Fruit fly (Drosophila melanogaster): ENCODE results near the gene CG3847.

The CG3847 gene

dm6 chrX:6332988-6333719 lies 13.7 kb upstream of the CG3847 start:
- peak; percentile 37 for TF ChIP-seq Mnt (GFP tag; optimal IDR thresholded peaks at IDR 0.05)
- peak; percentile 14 for TF ChIP-seq pad (GFP tag; optimal IDR thresholded peaks at IDR 0.05)
- no peak for TF ChIP-seq cic (GFP tag; optimal IDR thresholded peaks at IDR 0.05)
- TF ChIP-seq CG5204 (GFP tag; optimal IDR thresholded peaks at IDR 0.05) = peak; percentile 47
- TF ChIP-seq ovo (GFP tag; optimal IDR thresholded peaks at IDR 0.05) = no peak
- peak; percentile 65 for TF ChIP-seq tj (GFP tag; optimal IDR thresholded peaks at IDR 0.05)
- peak; percentile 57 for TF ChIP-seq CG11617 (GFP tag; optimal IDR thresholded peaks at IDR 0.05)
- TF ChIP-seq cnc (optimal IDR thresholded peaks at IDR 0.05) = no peak
- TF ChIP-seq CG7045 (GFP tag; optimal IDR thresholded peaks at IDR 0.05) = peak; percentile 23
- TF ChIP-seq kay (GFP tag; ENCODE audit: borderline replicate concordance) = peak; percentile 36
- TF ChIP-seq CG33017 (tag; optimal IDR thresholded peaks at IDR 0.05) = no peak
- peak; percentile 23 for TF ChIP-seq Crg-1 (GFP tag; optimal IDR thresholded peaks at IDR 0.05)
- no peak for TF ChIP-seq Clk (GFP tag; optimal IDR thresholded peaks at IDR 0.05)
- no peak for TF ChIP-seq CG14711 (tag; optimal IDR thresholded peaks at IDR 0.05)
- peak; percentile 53 for TF ChIP-seq Hr96 (GFP tag; optimal IDR thresholded peaks at IDR 0.05)
- no peak for TF ChIP-seq CG1620 (GFP tag; optimal IDR thresholded peaks at IDR 0.05)
- TF ChIP-seq bab1 (GFP tag; optimal IDR thresholded peaks at IDR 0.05) = peak; percentile 53
- TF ChIP-seq CG7101 (tag; optimal IDR thresholded peaks at IDR 0.05) = no peak
- peak; percentile 30 for TF ChIP-seq CG12768 (GFP tag; optimal IDR thresholded peaks at IDR 0.05)
- no peak for TF ChIP-seq toe (GFP tag; optimal IDR thresholded peaks at IDR 0.05)

- TF ChIP-seq ovo (GFP tag; optimal IDR thresholded peaks at IDR 0.05) (no peak), toe (GFP tag; optimal IDR thresholded peaks at IDR 0.05) (no peak), CG11617 (GFP tag; optimal IDR thresholded peaks at IDR 0.05) (no peak), Hr96 (GFP tag; optimal IDR thresholded peaks at IDR 0.05) (no peak), CG14711 (tag; optimal IDR thresholded peaks at IDR 0.05) (no peak), Crg-1 (GFP tag; optimal IDR thresholded peaks at IDR 0.05) (no peak), CG5204 (GFP tag; optimal IDR thresholded peaks at IDR 0.05) (no peak), kay (GFP tag; ENCODE audit: borderline replicate concordance) (no peak), cnc (optimal IDR thresholded peaks at IDR 0.05) (no peak), CG7045 (GFP tag; optimal IDR thresholded peaks at IDR 0.05) (no peak), pad (GFP tag; optimal IDR thresholded peaks at IDR 0.05) (no peak), CG1620 (GFP tag; optimal IDR thresholded peaks at IDR 0.05) (no peak), CG7101 (tag; optimal IDR thresholded peaks at IDR 0.05) (no peak), CG33017 (tag; optimal IDR thresholded peaks at IDR 0.05) (no peak), CG12768 (GFP tag; optimal IDR thresholded peaks at IDR 0.05) (no peak)
Measured at dm6 chrX:6334945-6335344, 12.0 kb upstream of the CG3847 start.

dm6 chrX:6337702-6338101 lies 9.2 kb upstream of the CG3847 start, which contains the start of gene CG3842:
CG3842 (plus strand) TSS chrX:6337762.
- TF ChIP-seq CG11617 (GFP tag; optimal IDR thresholded peaks at IDR 0.05) (no peak), tj (GFP tag; optimal IDR thresholded peaks at IDR 0.05) (no peak), CG33017 (tag; optimal IDR thresholded peaks at IDR 0.05) (no peak), toe (GFP tag; optimal IDR thresholded peaks at IDR 0.05) (no peak), CG12768 (GFP tag; optimal IDR thresholded peaks at IDR 0.05) (no peak), Hr96 (GFP tag; optimal IDR thresholded peaks at IDR 0.05) (no peak), Clk (GFP tag; optimal IDR thresholded peaks at IDR 0.05) (no peak), CG14711 (tag; optimal IDR thresholded peaks at IDR 0.05) (no peak), CG7101 (tag; optimal IDR thresholded peaks at IDR 0.05) (no peak), cic (GFP tag; optimal IDR thresholded peaks at IDR 0.05) (no peak), CG7045 (GFP tag; optimal IDR thresholded peaks at IDR 0.05) (no peak), bab1 (GFP tag; optimal IDR thresholded peaks at IDR 0.05) (no peak), pad (GFP tag; optimal IDR thresholded peaks at IDR 0.05) (no peak), ovo (GFP tag; optimal IDR thresholded peaks at IDR 0.05) (no peak), CG1620 (GFP tag; optimal IDR thresholded peaks at IDR 0.05) (no peak), Mnt (GFP tag; optimal IDR thresholded peaks at IDR 0.05) (no peak), Crg-1 (GFP tag; optimal IDR thresholded peaks at IDR 0.05) (no peak), CG5204 (GFP tag; optimal IDR thresholded peaks at IDR 0.05) (no peak)

- TF ChIP-seq Clk (GFP tag; optimal IDR thresholded peaks at IDR 0.05) (no peak), toe (GFP tag; optimal IDR thresholded peaks at IDR 0.05) (no peak), Mnt (GFP tag; optimal IDR thresholded peaks at IDR 0.05) (no peak), CG11617 (GFP tag; optimal IDR thresholded peaks at IDR 0.05) (no peak), CG7101 (tag; optimal IDR thresholded peaks at IDR 0.05) (peak; percentile 17), tj (GFP tag; optimal IDR thresholded peaks at IDR 0.05) (peak; percentile 13), Hr96 (GFP tag; optimal IDR thresholded peaks at IDR 0.05) (no peak), cic (GFP tag; optimal IDR thresholded peaks at IDR 0.05) (no peak), CG1620 (GFP tag; optimal IDR thresholded peaks at IDR 0.05) (no peak), CG12768 (GFP tag; optimal IDR thresholded peaks at IDR 0.05) (no peak), CG33017 (tag; optimal IDR thresholded peaks at IDR 0.05) (no peak), pad (GFP tag; optimal IDR thresholded peaks at IDR 0.05) (no peak)
Measured at dm6 chrX:6338738-6339614, 7.9 kb upstream of the CG3847 start.

dm6 chrX:6339970-6340548 lies 6.8 kb upstream of the CG3847 start:
- TF ChIP-seq CG14711 (tag; optimal IDR thresholded peaks at IDR 0.05) (peak; percentile 63), CG1620 (GFP tag; optimal IDR thresholded peaks at IDR 0.05) (peak; percentile 10), CG7101 (tag; optimal IDR thresholded peaks at IDR 0.05) (peak; percentile 39), kay (GFP tag; ENCODE audit: borderline replicate concordance) (no peak), CG33017 (tag; optimal IDR thresholded peaks at IDR 0.05) (peak; percentile 47)
